Worm (Caenorhabditis elegans): ENCODE data around the gene sur-7.

DNA sequence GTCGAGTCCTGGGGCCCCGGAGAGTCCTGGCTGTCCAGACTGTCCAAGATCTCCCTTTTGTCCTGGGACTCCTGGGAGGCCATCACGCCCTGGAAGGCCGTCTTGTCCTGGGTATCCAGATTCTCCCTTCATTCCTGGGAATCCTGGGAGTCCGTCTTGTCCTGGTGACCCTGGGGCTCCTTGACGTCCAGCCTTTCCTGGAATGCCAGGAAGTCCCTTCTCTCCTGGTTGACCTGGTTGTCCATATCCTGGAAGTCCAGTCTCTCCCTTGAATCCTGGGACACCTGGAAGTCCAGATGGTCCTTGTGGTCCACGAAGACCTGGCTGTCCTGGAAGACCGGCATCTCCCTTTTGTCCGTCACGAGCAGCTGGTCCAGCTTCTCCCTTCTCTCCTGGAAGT lies 6.7 kb downstream of the sur-7 start:
- no peak for TF ChIP-seq ama-1 (optimal IDR thresholded peaks at IDR 0.05)
- no peak for TF ChIP-seq tbx-11 (GFP tag; IDR thresholded peaks at IDR 0.05)
- TF ChIP-seq sea-1 (GFP tag; conservative IDR thresholded peaks at IDR 0.05) = no peak
- TF ChIP-seq ceh-36 (tag; optimal IDR thresholded peaks at IDR 0.05) = no peak
- no peak for TF ChIP-seq aly-1 (tag; optimal IDR thresholded peaks at IDR 0.05)
- no peak for TF ChIP-seq hmbx-1 (tag; optimal IDR thresholded peaks at IDR 0.05)
- no peak for TF ChIP-seq ets-7 (tag; optimal IDR thresholded peaks at IDR 0.05)
- no peak for TF ChIP-seq flt-1 (GFP tag; IDR thresholded peaks at IDR 0.05)
- TF ChIP-seq pes-1 (GFP tag; IDR thresholded peaks at IDR 0.05) = no peak
- no peak for TF ChIP-seq F13C5.2 (tag; optimal IDR thresholded peaks at IDR 0.05)
